Worm (Caenorhabditis elegans) whole organism, L3 larva: ENCODE results near the gene F09A5.2.

ENCODE experiments used
- egl-27 ChIP-seq: sonication (generic microtip); optimal IDR thresholded peaks from 4 replicates; lab custom pipeline; 2017; ENCODE audit warnings: missing biosample characterization, missing genetic modification reagents, missing genetic modification characterization
- nhr-23 ChIP-seq: fragments of 150-350 bp; optimal IDR thresholded peaks from 2 replicates; lab custom pipeline; 2014; ENCODE audit warnings: missing biosample characterization, missing genetic modification reagents, missing genetic modification characterization
- nhr-237 ChIP-seq: fragments of 150-350 bp; optimal IDR thresholded peaks from 2 replicates; lab custom pipeline; 2014; ENCODE audit warnings: missing biosample characterization, missing genetic modification characterization
- sea-2 ChIP-seq: fragments of 150-350 bp; sonication (generic microtip); optimal IDR thresholded peaks from 4 replicates; lab custom pipeline; 2014; ENCODE audit warnings: missing biosample characterization, missing genetic modification reagents, missing genetic modification characterization
- skn-1 ChIP-seq: fragments of 150-350 bp; optimal IDR thresholded peaks from 2 replicates; lab custom pipeline; 2014; ENCODE audit warnings: missing biosample characterization, missing genetic modification characterization

ce11 chrX:13110004-13110403 lies 24.9 kb upstream of the F09A5.2 start:
- TF ChIP-seq nhr-23 (tag; lab: Kevin White, UChicago) (no peak), nhr-237 (tag; lab: Kevin White, UChicago) (no peak), skn-1 (tag; lab: Kevin White, UChicago) (no peak), sea-2 (no peak), egl-27 (tag; lab: Kevin White, UChicago) (no peak)
